Fruit fly (Drosophila melanogaster): ENCODE results near the gene KaiR1D.

KaiR1D gene

DNA sequence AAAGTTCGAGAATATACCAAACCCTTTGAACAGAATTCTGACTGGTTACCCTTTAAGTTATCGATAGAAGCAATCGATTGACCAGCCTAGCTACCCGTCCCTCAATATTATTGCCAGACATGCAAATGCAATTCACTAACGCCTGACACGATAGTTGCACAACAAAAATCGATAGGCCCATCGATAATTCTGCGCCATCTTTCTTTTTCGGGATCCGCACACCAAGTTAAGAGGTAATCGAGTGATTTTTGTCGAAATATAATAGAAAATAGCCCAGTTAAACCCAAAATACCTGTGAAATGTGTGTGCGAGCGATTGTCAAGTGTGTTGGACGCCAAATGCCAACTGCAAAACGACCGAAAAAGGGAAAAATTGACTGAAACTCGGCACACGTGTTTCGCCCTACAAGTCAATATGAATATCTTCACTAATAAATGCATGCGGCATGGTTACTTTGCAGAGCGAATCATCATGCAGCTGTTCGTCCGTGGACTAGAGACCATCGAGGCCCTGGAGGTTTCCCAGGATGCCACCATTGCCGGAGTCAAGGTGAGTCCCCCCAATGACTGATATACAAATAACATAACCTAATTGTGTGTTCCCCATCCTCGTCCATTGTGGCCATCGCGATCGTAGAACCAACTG lies 15.5 kb downstream of the KaiR1D start, which contains the start of gene RpS30 (continued):
- TF ChIP-seq CG32772 (GFP tag; IDR thresholded peaks at IDR 0.05), result no peak
- peak; percentile 49 for TF ChIP-seq CG31441 (GFP tag; IDR thresholded peaks at IDR 0.05)
- TF ChIP-seq Chrac-16 (GFP tag; optimal IDR thresholded peaks at IDR 0.05), result no peak
- TF ChIP-seq CG6791 (GFP tag; IDR thresholded peaks at IDR 0.05; ENCODE audit: partially characterized antibody), result peak; percentile 97
- TF ChIP-seq CG17612 (GFP tag; IDR thresholded peaks at IDR 0.05), result no peak
- TF ChIP-seq Lim3 (GFP tag; IDR thresholded peaks at IDR 0.05), result no peak
- TF ChIP-seq CG33557 (GFP tag; optimal IDR thresholded peaks at IDR 0.05), result peak; percentile 21
- TF ChIP-seq her (GFP tag; optimal IDR thresholded peaks at IDR 0.05), result peak; percentile 73
- TF ChIP-seq cg (GFP tag; optimal IDR thresholded peaks at IDR 0.05), result no peak
- TF ChIP-seq pnt (GFP tag; optimal IDR thresholded peaks at IDR 0.05), result no peak
- TF ChIP-seq CG4707 (GFP tag; optimal IDR thresholded peaks at IDR 0.05), result no peak
- peak; percentile 92 for TF ChIP-seq nerfin-2 (GFP tag; IDR thresholded peaks at IDR 0.05; ENCODE audit: partially characterized antibody)
- no peak for TF ChIP-seq CG4820 (GFP tag; optimal IDR thresholded peaks at IDR 0.05)
- no peak for TF ChIP-seq fru (optimal IDR thresholded peaks at IDR 0.05)
- TF ChIP-seq Abd-B (GFP tag; optimal IDR thresholded peaks at IDR 0.05), result peak; percentile 6
- TF ChIP-seq wdn (GFP tag; IDR thresholded peaks at IDR 0.05), result no peak
- TF ChIP-seq CG4328 (GFP tag; optimal IDR thresholded peaks at IDR 0.05), result no peak
- peak; percentile 86 for TF ChIP-seq Kr (GFP tag; optimal IDR thresholded peaks at IDR 0.05)
- TF ChIP-seq CG34376 (GFP tag; optimal IDR thresholded peaks at IDR 0.05), result peak; percentile 44
- TF ChIP-seq D (optimal IDR thresholded peaks at IDR 0.05), result no peak
- TF ChIP-seq D (GFP tag; optimal IDR thresholded peaks at IDR 0.05), result no peak
- TF ChIP-seq B-H2 (GFP tag; optimal IDR thresholded peaks at IDR 0.05), result peak; percentile 65
- peak; percentile 46 for TF ChIP-seq CG8924 (tag; optimal IDR thresholded peaks at IDR 0.05)
- no peak for TF ChIP-seq Vsx1 (GFP tag; optimal IDR thresholded peaks at IDR 0.05)
- TF ChIP-seq Nf-YB (GFP tag; optimal IDR thresholded peaks at IDR 0.05), result peak; percentile 44
- TF ChIP-seq Dfd (GFP tag; optimal IDR thresholded peaks at IDR 0.05), result no peak
- peak; percentile 5 for TF ChIP-seq CG7271 (tag; optimal IDR thresholded peaks at IDR 0.05)
- TF ChIP-seq CrebB (tag; optimal IDR thresholded peaks at IDR 0.05), result peak; percentile 30
- no peak for TF ChIP-seq NK7.1 (GFP tag; optimal IDR thresholded peaks at IDR 0.05)
- no peak for TF ChIP-seq CG6175 (GFP tag; IDR thresholded peaks at IDR 0.05)
- TF ChIP-seq Atf3 (GFP tag; optimal IDR thresholded peaks at IDR 0.05), result no peak
- 0 out of 3 replicates have a peak, but pooled peaks have one; percentile 25 for TF ChIP-seq CG17361 (GFP tag; IDR thresholded peaks at IDR 0.05)
- peak; percentile 47 for TF ChIP-seq CG8290 (GFP tag; optimal IDR thresholded peaks at IDR 0.05)
- peak in 1 of 2 experiments; percentile 87 for TF ChIP-seq CG8290 (tag; optimal IDR thresholded peaks at IDR 0.05)
- no peak for TF ChIP-seq al (GFP tag; IDR thresholded peaks at IDR 0.05)
- TF ChIP-seq CG15601 (tag; optimal IDR thresholded peaks at IDR 0.05), result peak; percentile 55
- no peak for TF ChIP-seq ssp (GFP tag; IDR thresholded peaks at IDR 0.05)
- TF ChIP-seq bsh (GFP tag; optimal IDR thresholded peaks at IDR 0.05), result peak in 1 of 2 experiments; percentile 36
- TF ChIP-seq C15 (GFP tag; IDR thresholded peaks at IDR 0.05), result no peak
- no peak for TF ChIP-seq Nf-YA (GFP tag; IDR thresholded peaks at IDR 0.05)
- TF ChIP-seq az2 (GFP tag; optimal IDR thresholded peaks at IDR 0.05), result no peak
- no peak for TF ChIP-seq Oaz (GFP tag; IDR thresholded peaks at IDR 0.05)
- TF ChIP-seq Poxn (GFP tag; IDR thresholded peaks at IDR 0.05), result no peak
- TF ChIP-seq tio (GFP tag; optimal IDR thresholded peaks at IDR 0.05), result no peak
- no peak for TF ChIP-seq Fer2 (tag; optimal IDR thresholded peaks at IDR 0.05)
- TF ChIP-seq ken (GFP tag; IDR thresholded peaks at IDR 0.05), result no peak
- no peak for TF ChIP-seq gce (GFP tag; IDR thresholded peaks at IDR 0.05)
- no peak for TF ChIP-seq Rx (GFP tag; IDR thresholded peaks at IDR 0.05)
- TF ChIP-seq emc (GFP tag; optimal IDR thresholded peaks at IDR 0.05), result no peak
- peak; percentile 33 for TF ChIP-seq CG13424 (tag; optimal IDR thresholded peaks at IDR 0.05)
- no peak for TF ChIP-seq ind (GFP tag; optimal IDR thresholded peaks at IDR 0.05)
- TF ChIP-seq Scr (GFP tag; IDR thresholded peaks at IDR 0.05; ENCODE audit: partially characterized antibody), result peak; percentile 95

Measured in whole organism, embryonic.